Worm (Caenorhabditis elegans) whole organism, L4 larva: ENCODE measurements around the gene C47E12.9.

Source experiments
- unc-62 ChIP-seq, 3 experiments: fragments of 150-350 bp in 1 of 3; sonication (generic microtip); optimal IDR thresholded peaks in 2 of 3; peaks in 1 of 3; 1 replicate in 1 of 3; 2 replicates in 2 of 3; lab custom pipeline; 2014 to 2017; ENCODE audit warnings: missing biosample characterization in 3 of 3, missing genetic modification characterization in 3 of 3, missing genetic modification reagents in 3 of 3, missing genotype in 1 of 3
- ztf-11 ChIP-seq: fragments of 150-350 bp; optimal IDR thresholded peaks from 2 replicates; lab custom pipeline; 2014; ENCODE audit warnings: missing biosample characterization, missing genetic modification characterization

DNA sequence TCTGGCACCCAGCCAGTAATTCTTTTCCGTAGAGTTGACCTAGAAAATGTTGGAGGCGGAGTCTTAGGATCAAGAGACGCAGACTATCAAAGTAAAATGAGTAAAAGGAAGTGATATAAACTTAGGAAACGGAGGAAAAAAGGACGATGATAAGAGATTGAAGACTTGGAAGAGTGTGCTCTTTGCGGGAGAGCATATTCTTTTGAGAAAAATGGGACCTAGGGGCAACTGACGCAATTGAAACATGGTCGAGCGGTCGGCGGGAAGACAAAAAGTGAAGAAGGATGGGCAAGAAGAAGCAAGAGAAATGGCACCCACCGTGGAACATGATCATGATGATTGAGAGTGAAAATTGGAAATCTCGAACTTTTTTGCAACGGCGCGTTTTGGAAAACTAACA is 26.5 kb upstream of the C47E12.9 start:
- TF ChIP-seq unc-62 (GFP tag; optimal IDR thresholded peaks at IDR 0.05 in 1 of 2; lab: Kevin White, UChicago) (peak in 1 of 2 experiments; percentile 86), unc-62 (tag; optimal IDR thresholded peaks at IDR 0.05; lab: Kevin White, UChicago) (no peak), ztf-11 (tag; lab: Kevin White, UChicago) (no peak)
